Worm (Caenorhabditis elegans) whole organism, L3 larva: ENCODE measurements around the gene natc-2.

Experiments
- ZK546.5 ChIP-seq: sonication (generic microtip); optimal IDR thresholded peaks from 2 replicates; lab custom pipeline; 2017; ENCODE audit warnings: missing biosample characterization, missing genetic modification characterization
- ceh-16 ChIP-seq: sonication (generic microtip); optimal IDR thresholded peaks from 2 replicates; lab custom pipeline; 2017; ENCODE audit warnings: missing biosample characterization, missing genetic modification characterization
- egl-27 ChIP-seq: sonication (generic microtip); optimal IDR thresholded peaks from 4 replicates; lab custom pipeline; 2017; ENCODE audit warnings: missing biosample characterization, missing genetic modification reagents, missing genetic modification characterization
- elt-3 ChIP-seq, 3 experiments: fragments of 150-350 bp in 1 of 3; sonication (generic microtip) in 2 of 3; optimal IDR thresholded peaks; 2 replicates in 2 of 3; 4 replicates in 1 of 3; lab custom pipeline; 2014 to 2017; ENCODE audit warnings: missing biosample characterization in 3 of 3, missing genetic modification characterization in 3 of 3
- fkh-10 ChIP-seq: sonication (generic microtip); optimal IDR thresholded peaks from 2 replicates; lab custom pipeline; 2017; ENCODE audit warnings: missing biosample characterization, missing genetic modification reagents, missing genetic modification characterization
- fkh-2 ChIP-seq: fragments of 150-350 bp; optimal IDR thresholded peaks from 2 replicates; lab custom pipeline; 2014; ENCODE audit warnings: missing biosample characterization, missing genetic modification reagents, missing genetic modification characterization
- lin-15B ChIP-seq: fragments of 150-350 bp; optimal IDR thresholded peaks from 2 replicates; lab custom pipeline; 2014; ENCODE audit warnings: missing biosample characterization, missing genetic modification characterization
- nhr-11 ChIP-seq: fragments of 150-350 bp; optimal IDR thresholded peaks from 2 replicates; lab custom pipeline; 2014; ENCODE audit warnings: missing biosample characterization, missing genetic modification characterization
- nhr-76 ChIP-seq: fragments of 150-350 bp; sonication (generic microtip); optimal IDR thresholded peaks from 5 replicates; lab custom pipeline; 2014; ENCODE audit warnings: missing biosample characterization, missing genetic modification characterization
- pqm-1 ChIP-seq: fragments of 150-350 bp; optimal IDR thresholded peaks from 2 replicates; lab custom pipeline; 2017; ENCODE audit warnings: missing biosample characterization, missing genetic modification characterization, inconsistent platforms
- snpc-4 ChIP-seq: fragments of 150-350 bp; optimal IDR thresholded peaks from 2 replicates; lab custom pipeline; 2014; ENCODE audit warnings: missing biosample characterization, missing genetic modification characterization
- tbx-2 ChIP-seq: sonication (generic microtip); optimal IDR thresholded peaks from 2 replicates; lab custom pipeline; 2016; ENCODE audit warnings: mild to moderate bottlenecking, missing genetic modification characterization, missing compliant biosample characterization
- unc-39 ChIP-seq: sonication (generic microtip); optimal IDR thresholded peaks from 4 replicates; lab custom pipeline; 2017; ENCODE audit warnings: missing biosample characterization, missing genetic modification characterization

ce11 chrV:5275426-5276007 is 1.6 kb downstream of the natc-2 start:
- TF ChIP-seq ceh-16 (tag; lab: Kevin White, UChicago) (no peak), ZK546.5 (tag; lab: Kevin White, UChicago) (no peak), egl-27 (no peak), snpc-4 (tag; lab: Kevin White, UChicago) (no peak), nhr-76 (tag; lab: Kevin White, UChicago) (no peak), tbx-2 (no peak), lin-15B (tag; lab: Kevin White, UChicago) (no peak), fkh-2 (no peak), nhr-11 (tag; lab: Kevin White, UChicago) (no peak), pqm-1 (tag; lab: Kevin White, UChicago) (no peak), elt-3 (tag; optimal IDR thresholded peaks at IDR 0.05; lab: Kevin White, UChicago) (no peak), fkh-10 (GFP tag; lab: Kevin White, UChicago) (no peak), unc-39 (tag; lab: Kevin White, UChicago) (no peak)
